Fruit fly (Drosophila melanogaster) whole organism, pupa: ENCODE data around the gene veli.

Experiments used
- CG10348 ChIP-seq: fragments of 200-800 bp; sonication (Bioruptor generic); IDR thresholded peaks from 2 replicates; pipeline ENCODE4 v1.3.6; 2022; ENCODE audit warnings: missing biosample characterization, missing genetic modification characterization
- CG12605 ChIP-seq: fragments of 200-800 bp; sonication (Bioruptor generic); IDR thresholded peaks from 2 replicates; pipeline ENCODE4 v1.3.6; 2022; ENCODE audit warnings: missing biosample characterization, missing genetic modification characterization
- CG13204 ChIP-seq: fragments of 200-800 bp; sonication (Bioruptor generic); optimal IDR thresholded peaks from 2 replicates; lab custom pipeline; 2018; ENCODE audit warnings: missing biosample characterization, mild to moderate bottlenecking, missing genetic modification characterization, moderate library complexity
- CG14655 ChIP-seq: fragments of 200-800 bp; sonication (Bioruptor generic); optimal IDR thresholded peaks from 3 replicates; lab custom pipeline; 2017; ENCODE audit warnings: mild to moderate bottlenecking, missing biosample characterization, missing genetic modification reagents, missing genetic modification characterization
- CG15710 ChIP-seq: fragments of 200-800 bp; sonication (Bioruptor generic); optimal IDR thresholded peaks from 2 replicates; lab custom pipeline; 2018; ENCODE audit warnings: missing biosample characterization, mild to moderate bottlenecking, missing genetic modification characterization, moderate library complexity
- CG17806 ChIP-seq: fragments of 200-800 bp; sonication (Bioruptor generic); optimal IDR thresholded peaks from 2 replicates; lab custom pipeline; 2018; ENCODE audit warnings: missing biosample characterization, mild to moderate bottlenecking, missing genetic modification characterization, moderate library complexity
- CG32121 ChIP-seq: fragments of 200-800 bp; sonication (Bioruptor generic); IDR thresholded peaks from 2 replicates; pipeline ENCODE4 v1.3.6; 2022; ENCODE audit warnings: missing biosample characterization, missing genetic modification characterization
- CG34367 ChIP-seq: fragments of 200-800 bp; sonication (Bioruptor generic); optimal IDR thresholded peaks from 2 replicates; lab custom pipeline; 2018; ENCODE audit warnings: missing biosample characterization, mild to moderate bottlenecking, missing genetic modification characterization
- CG4496 ChIP-seq: fragments of 200-800 bp; sonication (Bioruptor generic); IDR thresholded peaks from 3 replicates; pipeline ENCODE4 v1.3.6; 2022; ENCODE audit warnings: missing biosample characterization, missing genetic modification characterization
- CG8159 ChIP-seq: fragments of 200-800 bp; sonication (Bioruptor generic); optimal IDR thresholded peaks from 3 replicates; lab custom pipeline; 2018; ENCODE audit warnings: missing biosample characterization, mild to moderate bottlenecking, missing genetic modification characterization, moderate library complexity
- CG8301 ChIP-seq: fragments of 200-800 bp; sonication (Bioruptor generic); optimal IDR thresholded peaks from 2 replicates; lab custom pipeline; 2018; ENCODE audit warnings: missing biosample characterization, mild to moderate bottlenecking, missing genetic modification characterization
- CG9948 ChIP-seq: fragments of 200-800 bp; sonication (Bioruptor generic); optimal IDR thresholded peaks from 2 replicates; lab custom pipeline; 2018; ENCODE audit warnings: missing biosample characterization, mild to moderate bottlenecking, missing genetic modification characterization, moderate library complexity
- D1 ChIP-seq: fragments of 200-800 bp; sonication (Bioruptor generic); optimal IDR thresholded peaks from 2 replicates; lab custom pipeline; 2018; ENCODE audit warnings: missing biosample characterization, mild to moderate bottlenecking, missing genetic modification characterization, moderate library complexity
- EcR ChIP-seq: fragments of 200-800 bp; sonication (Bioruptor generic); optimal IDR thresholded peaks from 3 replicates; lab custom pipeline; 2019; ENCODE audit warnings: missing biosample characterization, missing genetic modification characterization, mild to moderate bottlenecking, moderate library complexity, missing genetic modification reagents
- Ets98B ChIP-seq: fragments of 200-800 bp; sonication (Bioruptor generic); IDR thresholded peaks from 2 replicates; pipeline ENCODE4 v1.3.6; 2022; ENCODE audit warnings: missing biosample characterization, missing genetic modification characterization
- Pif1B ChIP-seq: fragments of 200-800 bp; sonication (Bioruptor generic); optimal IDR thresholded peaks from 3 replicates; lab custom pipeline; 2016; ENCODE audit warnings: missing biosample characterization, missing genetic modification characterization
- Snoo ChIP-seq: fragments of 200-800 bp; sonication (Bioruptor generic); optimal IDR thresholded peaks from 3 replicates; lab custom pipeline; 2017; ENCODE audit warnings: missing biosample characterization, mild to moderate bottlenecking, missing genetic modification characterization, inconsistent platforms
- gl ChIP-seq: fragments of 200-800 bp; sonication (Bioruptor generic); optimal IDR thresholded peaks from 2 replicates; lab custom pipeline; 2018; ENCODE audit warnings: missing biosample characterization, mild to moderate bottlenecking, missing genetic modification characterization
- rn ChIP-seq: fragments of 200-800 bp; sonication (Bioruptor generic); IDR thresholded peaks from 2 replicates; pipeline ENCODE4 v1.3.6; 2022; ENCODE audit warnings: missing biosample characterization, missing genetic modification characterization

The veli gene

DNA sequence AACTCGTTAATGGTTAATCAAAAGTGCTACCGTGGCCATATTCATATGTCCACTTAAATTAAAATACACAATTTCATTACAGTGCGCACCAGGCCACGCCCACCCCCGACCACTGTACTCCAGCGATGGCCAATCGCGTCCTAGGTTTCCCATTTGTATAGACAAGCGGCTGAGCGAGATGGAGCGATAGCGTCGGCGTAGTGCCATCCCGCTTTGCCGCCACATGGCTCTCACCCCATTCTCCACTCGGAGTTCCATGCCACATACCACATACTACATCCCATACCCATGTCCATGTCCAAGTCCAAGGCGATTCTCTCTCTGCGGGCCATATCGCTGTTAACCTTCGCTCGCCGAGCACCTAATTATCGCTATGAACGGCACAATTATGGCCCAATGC is 15.1 kb upstream of the veli start:
- TF ChIP-seq CG32121 (GFP tag; lab: Robert Waterston, UW): peak; percentile 46; the same call in 1 of the 2 replicates
- no peak for TF ChIP-seq gl (tag; lab: Kevin White, UChicago)

- TF ChIP-seq CG10348 (GFP tag; lab: Robert Waterston, UW): no peak
- no peak for TF ChIP-seq Pif1B (GFP tag; lab: Kevin White, UChicago)
- no peak for TF ChIP-seq CG9948 (tag; lab: Kevin White, UChicago)
- no peak for TF ChIP-seq CG4496
- no peak for TF ChIP-seq rn (GFP tag; lab: Robert Waterston, UW)
- no peak for TF ChIP-seq CG8301 (tag; lab: Kevin White, UChicago)
- no peak for TF ChIP-seq gl (tag; lab: Kevin White, UChicago)
- no peak for TF ChIP-seq CG17806 (tag; lab: Kevin White, UChicago)
- TF ChIP-seq Snoo (tag; lab: Kevin White, UChicago): no peak
- TF ChIP-seq CG14655 (GFP tag; lab: Kevin White, UChicago): no peak
- TF ChIP-seq CG13204 (GFP tag; lab: Kevin White, UChicago): no peak
- TF ChIP-seq CG12605 (GFP tag; lab: Robert Waterston, UW): no peak
Observed at dm6 chr3R:25078665-25079064, 13.3 kb upstream of the veli start.

dm6 chr3R:25077280-25077820 is 12.0 kb upstream of the veli start:
- no peak for TF ChIP-seq CG34367 (tag; lab: Kevin White, UChicago)
- no peak for TF ChIP-seq Snoo (tag; lab: Kevin White, UChicago)
- TF ChIP-seq CG14655 (GFP tag; lab: Kevin White, UChicago): no peak
- TF ChIP-seq D1: no peak
- TF ChIP-seq, all 21 proteins: peak for 0

dm6 chr3R:25074558-25074964 is 9.2 kb upstream of the veli start, which contains the start of the genes shams and CG11920:
Gene shams, minus strand, starts transcription at chr3R:25074607.
Gene CG11920, plus strand, starts transcription at chr3R:25074877.
- peak; percentile 58 for TF ChIP-seq CG8159 (tag; lab: Kevin White, UChicago)
- TF ChIP-seq CG8301 (tag; lab: Kevin White, UChicago): no peak

- no peak for TF ChIP-seq CG13204 (GFP tag; lab: Kevin White, UChicago)
- TF ChIP-seq CG10348 (GFP tag; lab: Robert Waterston, UW): no peak
- TF ChIP-seq, all 21 proteins: peak for 0
Observed at dm6 chr3R:25070871-25071270, 5.5 kb upstream of the veli start, which contains the start of gene CG11836. Gene CG11836, plus strand, starts transcription at chr3R:25071126.

DNA sequence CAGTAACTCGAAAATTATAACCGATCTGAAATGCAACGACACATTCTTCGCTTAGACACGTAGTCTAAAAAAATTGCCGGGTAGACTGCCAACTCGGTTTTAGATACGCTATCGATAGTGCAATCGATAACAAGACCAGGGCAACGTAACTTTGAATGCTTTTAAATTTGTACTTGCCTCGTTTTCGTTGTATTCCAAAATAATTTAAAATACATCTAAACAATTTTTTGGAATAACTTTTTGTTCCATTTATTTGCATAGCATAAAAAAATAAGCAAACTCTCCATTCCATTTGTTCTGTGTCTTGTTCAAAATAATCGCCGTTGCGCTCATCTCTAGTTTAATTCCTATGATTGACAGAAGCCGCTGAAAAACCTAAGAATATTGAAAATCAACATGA is 4.2 kb upstream of the veli start, which contains the start of the genes Stt3B and CG11839:
Gene Stt3B (minus strand): TSS at position 69 of the 400 bp plus-strand sequence.
Gene CG11839 (plus strand): TSS at position 359 of the 400 bp plus-strand sequence.
- TF ChIP-seq CG12605 (GFP tag; lab: Robert Waterston, UW) (no peak), CG15710 (peak; percentile 53), CG32121 (GFP tag; lab: Robert Waterston, UW) (peak; percentile 42; the same call in 1 of the 2 replicates), CG17806 (tag; lab: Kevin White, UChicago) (peak; percentile 28), Snoo (tag; lab: Kevin White, UChicago) (peak; percentile 21)
- TF ChIP-seq, all 21 proteins: peak for 4

dm6 chr3R:25066856-25067255 is 1.5 kb upstream of the veli start:
- TF ChIP-seq rn (GFP tag; lab: Robert Waterston, UW) (no peak), CG4496 (no peak), CG17806 (tag; lab: Kevin White, UChicago) (no peak), CG12605 (GFP tag; lab: Robert Waterston, UW) (no peak), Ets98B (GFP tag; lab: Robert Waterston, UW) (no peak), gl (tag; lab: Kevin White, UChicago) (no peak)
- TF ChIP-seq, all 21 proteins: peak for 0

dm6 chr3R:25060462-25060861 is 4.9 kb downstream of the veli start:
- no peak for TF ChIP-seq EcR (GFP tag; lab: Kevin White, UChicago)
- no peak for TF ChIP-seq CG12605 (GFP tag; lab: Robert Waterston, UW)
